Worm (Caenorhabditis elegans): ENCODE results near the gene ZC404.15.

Gene ZC404.15

DNA sequence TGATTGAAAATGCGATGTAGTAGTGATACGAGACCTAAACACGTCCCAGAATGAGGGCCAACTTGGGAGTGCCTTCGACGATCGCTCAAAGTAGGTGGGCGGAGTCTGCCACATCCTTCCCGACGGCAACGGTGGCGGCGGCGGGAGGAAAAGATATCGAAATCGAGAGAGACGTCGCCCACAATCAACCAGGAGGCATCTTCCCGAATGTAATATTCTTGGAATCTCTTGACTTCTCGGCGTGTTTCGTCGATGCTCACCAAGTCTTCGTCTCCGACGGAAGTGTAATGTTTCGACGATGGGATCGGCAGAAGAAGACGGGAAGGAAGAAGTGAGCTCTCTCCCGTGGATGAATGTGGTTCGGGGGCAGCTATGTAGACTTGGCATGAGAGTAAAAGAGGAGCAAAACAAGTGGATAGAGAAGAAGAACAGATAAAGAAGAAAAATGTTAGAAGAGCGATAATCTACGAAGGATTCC lies 11.8 kb upstream of the ZC404.15 start, which contains the start of the genes T25F10.1 and clik-1 (continued):
- TF ChIP-seq pqm-1 (tag; optimal IDR thresholded peaks at IDR 0.05) = no peak
- no peak for TF ChIP-seq C04F5.9 (tag; optimal IDR thresholded peaks at IDR 0.05)
- no peak for TF ChIP-seq ets-5 (GFP tag; IDR thresholded peaks at IDR 0.05)
- no peak for TF ChIP-seq fkh-8 (tag; optimal IDR thresholded peaks at IDR 0.05)
- TF ChIP-seq nhr-28 (tag; optimal IDR thresholded peaks at IDR 0.05) = no peak
- no peak for TF ChIP-seq zag-1 (tag; optimal IDR thresholded peaks at IDR 0.05)
- TF ChIP-seq tlp-1 (tag; optimal IDR thresholded peaks at IDR 0.05) = no peak
- no peak for TF ChIP-seq fos-1 (tag; optimal IDR thresholded peaks at IDR 0.05)
- no peak for TF ChIP-seq ceh-88 (GFP tag; IDR thresholded peaks at IDR 0.05)
- no peak for TF ChIP-seq egl-27 (tag; optimal IDR thresholded peaks at IDR 0.05)
- no peak for TF ChIP-seq mdl-1 (tag; optimal IDR thresholded peaks at IDR 0.05)
- no peak for TF ChIP-seq hpl-2 (GFP tag; optimal IDR thresholded peaks at IDR 0.05)
- peak in 1 of 2 experiments; percentile 28 for TF ChIP-seq lsy-2 (tag; optimal IDR thresholded peaks at IDR 0.05)
- TF ChIP-seq ceh-90 (tag; optimal IDR thresholded peaks at IDR 0.05) = no peak
- no peak for TF ChIP-seq hlh-17 (GFP tag; optimal IDR thresholded peaks at IDR 0.05; ENCODE audit: borderline replicate concordance)
- no peak for TF ChIP-seq pax-3 (tag; optimal IDR thresholded peaks at IDR 0.05)
- peak; percentile 13 for TF ChIP-seq mep-1 (tag; optimal IDR thresholded peaks at IDR 0.05)
- no peak for TF ChIP-seq C16A3.4 (tag; optimal IDR thresholded peaks at IDR 0.05)
- TF ChIP-seq nhr-19 (GFP tag; conservative IDR thresholded peaks at IDR 0.05) = peak; percentile 52
- peak; percentile 76 for TF ChIP-seq rnt-1 (tag; optimal IDR thresholded peaks at IDR 0.05)
- TF ChIP-seq egl-13 (tag; optimal IDR thresholded peaks at IDR 0.05) = no peak
- TF ChIP-seq sptf-1 (tag; optimal IDR thresholded peaks at IDR 0.05) = no peak
- no peak for TF ChIP-seq efl-1 (optimal IDR thresholded peaks at IDR 0.05)
- TF ChIP-seq efl-1 (GFP tag; optimal IDR thresholded peaks at IDR 0.05 in 1 of 2) = peak in 1 of 2 experiments; percentile 11
- peak; percentile 17 for TF ChIP-seq nhr-20 (tag; optimal IDR thresholded peaks at IDR 0.05)
- peak; percentile 83 for TF ChIP-seq lin-14 (GFP tag; optimal IDR thresholded peaks at IDR 0.05)
- peak; percentile 46 for TF ChIP-seq sup-37 (GFP tag; optimal IDR thresholded peaks at IDR 0.05)
- no peak for TF ChIP-seq lir-3 (tag; optimal IDR thresholded peaks at IDR 0.05; ENCODE audit: poor library complexity)
- TF ChIP-seq ceh-63 (GFP tag; optimal IDR thresholded peaks at IDR 0.05) = no peak
- no peak for TF ChIP-seq grh-1 (GFP tag; IDR thresholded peaks at IDR 0.05)
- peak; percentile 80 for TF ChIP-seq nhr-71 (tag; optimal IDR thresholded peaks at IDR 0.05)
- no peak for TF ChIP-seq unc-98 (GFP tag; IDR thresholded peaks at IDR 0.05)
- TF ChIP-seq dsc-1 (tag; optimal IDR thresholded peaks at IDR 0.05) = peak; percentile 63
- TF ChIP-seq snpc-4 (tag; optimal IDR thresholded peaks at IDR 0.05) = no peak
- TF ChIP-seq ama-1 (optimal IDR thresholded peaks at IDR 0.05) = no peak
- peak; percentile 22 for TF ChIP-seq fkh-4 (tag; optimal IDR thresholded peaks at IDR 0.05; ENCODE audit: borderline replicate concordance)
- no peak for TF ChIP-seq lin-15B (tag; optimal IDR thresholded peaks at IDR 0.05)
- no peak for TF ChIP-seq nhr-237 (tag; optimal IDR thresholded peaks at IDR 0.05)
- TF ChIP-seq nhr-90 (tag; optimal IDR thresholded peaks at IDR 0.05; ENCODE audit: poor library complexity) = no peak
- TF ChIP-seq elt-3 (tag; optimal IDR thresholded peaks at IDR 0.05) = no peak
- no peak for TF ChIP-seq efl-3 (GFP tag; optimal IDR thresholded peaks at IDR 0.05)

DNA sequence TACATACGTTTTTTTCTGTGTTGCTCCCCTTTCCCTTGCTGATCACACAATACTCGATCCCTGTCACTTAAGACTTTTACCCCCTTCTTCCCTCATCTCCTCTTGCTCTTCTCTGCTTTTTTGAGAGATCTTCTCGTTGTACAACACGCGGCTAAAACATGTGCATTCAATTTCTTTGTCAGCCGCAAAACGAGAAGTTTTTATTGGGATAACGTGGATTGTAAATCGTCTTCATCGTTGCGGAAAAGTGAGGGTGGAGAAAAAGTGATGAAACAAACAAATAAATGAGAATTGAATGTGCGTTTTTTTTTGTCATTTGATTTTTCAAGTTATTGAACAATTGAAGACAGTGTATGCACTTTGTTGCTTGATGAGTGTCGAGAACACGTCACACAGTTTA lies 10.8 kb upstream of the ZC404.15 start:
- TF ChIP-seq fkh-4 (tag; optimal IDR thresholded peaks at IDR 0.05; ENCODE audit: borderline replicate concordance) (peak; percentile 55), rnt-1 (tag; optimal IDR thresholded peaks at IDR 0.05) (peak; percentile 34), lin-14 (GFP tag; optimal IDR thresholded peaks at IDR 0.05) (peak; percentile 31), xbp-1 (tag; optimal IDR thresholded peaks at IDR 0.05) (no peak), snu-23 (GFP tag; optimal IDR thresholded peaks at IDR 0.05) (peak; percentile 21), dsc-1 (tag; optimal IDR thresholded peaks at IDR 0.05) (peak; percentile 92), C16A3.4 (tag; optimal IDR thresholded peaks at IDR 0.05) (no peak), alr-1 (tag; optimal IDR thresholded peaks at IDR 0.05; ENCODE audit: borderline replicate concordance) (no peak)
